Fruit fly (Drosophila melanogaster): ENCODE results near the gene CG42458.

DNA sequence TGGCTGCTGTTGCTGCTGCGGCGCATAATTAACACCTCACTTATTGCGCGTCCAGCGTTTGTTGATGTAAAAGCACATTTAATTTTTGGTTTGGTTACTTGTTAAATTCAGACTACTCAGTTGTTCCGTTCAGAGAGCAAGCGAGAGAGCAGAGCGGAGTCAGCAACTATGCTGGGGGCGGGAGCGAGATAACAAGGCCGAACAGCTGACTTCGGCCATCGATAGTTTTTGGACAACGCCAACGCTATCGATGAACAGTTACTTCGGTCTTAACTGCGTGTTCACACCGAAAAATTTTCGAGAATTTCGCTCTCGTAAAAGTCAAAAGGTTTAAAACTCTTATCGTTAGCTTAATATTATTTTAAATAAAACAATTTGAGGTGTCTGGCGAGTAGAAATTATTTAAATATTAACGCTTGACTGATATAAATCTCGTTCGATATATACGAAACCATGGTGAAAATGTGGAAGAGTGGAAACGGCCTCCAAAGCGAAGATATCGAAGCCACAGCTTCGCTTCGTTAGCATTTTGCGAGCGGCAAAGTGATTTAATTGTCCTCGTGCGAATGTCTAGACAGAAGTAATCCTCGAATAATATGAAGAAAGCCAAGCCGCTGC, 42.2 kb upstream of the CG42458 start, which contains the start of the genes SMSr and smid:
- peak; percentile 10 for TF ChIP-seq CG34367 (tag; optimal IDR thresholded peaks at IDR 0.05)
- TF ChIP-seq EcR (GFP tag; optimal IDR thresholded peaks at IDR 0.05): no peak
- TF ChIP-seq Ets98B (GFP tag; IDR thresholded peaks at IDR 0.05): no peak; the same call in 1 of the 2 replicates
- no peak; the same call in 2 of the 3 replicates for TF ChIP-seq fd96Ca (GFP tag; IDR thresholded peaks at IDR 0.05)
- peak; percentile 37 for TF ChIP-seq CG17806 (tag; optimal IDR thresholded peaks at IDR 0.05)
- no peak for TF ChIP-seq gl (tag; optimal IDR thresholded peaks at IDR 0.05)
- no peak for TF ChIP-seq CG10348 (GFP tag; IDR thresholded peaks at IDR 0.05)
- TF ChIP-seq CG8301 (tag; optimal IDR thresholded peaks at IDR 0.05): no peak
- TF ChIP-seq Pif1B (GFP tag; optimal IDR thresholded peaks at IDR 0.05): no peak
- 0 out of 3 replicates have a peak, but pooled peaks have one; percentile 39 for TF ChIP-seq CG4496 (GFP tag; IDR thresholded peaks at IDR 0.05)
- TF ChIP-seq Snoo (tag; optimal IDR thresholded peaks at IDR 0.05): peak; percentile 48

Measured in whole organism, pupa.